Fruit fly (Drosophila melanogaster) whole organism, embryonic: Measurements from ENCODE around the gene STUB1.

Experiments
- Awh ChIP-seq: fragments of 200-800 bp; sonication (Bioruptor generic); IDR thresholded peaks from 2 replicates; pipeline ENCODE4, ENCODE4 v1.3.6; 2022; ENCODE audit warnings: missing biosample characterization, missing genetic modification characterization
- BEAF-32 ChIP-seq: fragments of 200-800 bp; sonication (Bioruptor generic); optimal IDR thresholded peaks from 3 replicates; lab custom pipeline; 2017; ENCODE audit warnings: missing biosample characterization, missing genetic modification characterization, mild to moderate bottlenecking, moderate library complexity, missing genetic modification reagents
- CG10565 ChIP-seq: fragments of 200-800 bp; sonication (Bioruptor generic); optimal IDR thresholded peaks from 3 replicates; lab custom pipeline; 2016; ENCODE audit warnings: missing biosample characterization, mild to moderate bottlenecking, missing genetic modification characterization
- CG11723 ChIP-seq: fragments of 200-800 bp; sonication (Bioruptor generic); optimal IDR thresholded peaks from 2 replicates; lab custom pipeline; 2017; ENCODE audit warnings: missing biosample characterization, mild to moderate bottlenecking, missing genetic modification characterization
- CG13123 ChIP-seq: fragments of 200-800 bp; sonication (Bioruptor generic); optimal IDR thresholded peaks from 2 replicates; lab custom pipeline; 2016; ENCODE audit warnings: missing biosample characterization, missing genetic modification characterization
- CG14441 ChIP-seq: fragments of 200-800 bp; sonication (Bioruptor generic); IDR thresholded peaks from 2 replicates; pipeline ENCODE4 v1.3.6; 2022; ENCODE audit warnings: missing biosample characterization, missing genetic modification characterization
- CG15011 ChIP-seq: fragments of 200-800 bp; sonication (Bioruptor generic); optimal IDR thresholded peaks from 3 replicates; lab custom pipeline; 2018; ENCODE audit warnings: missing biosample characterization, mild to moderate bottlenecking, missing genetic modification characterization
- CG15479 ChIP-seq: fragments of 200-800 bp; sonication (Bioruptor generic); optimal IDR thresholded peaks from 3 replicates; lab custom pipeline; 2019; ENCODE audit warnings: missing biosample characterization, mild to moderate bottlenecking, missing genetic modification characterization, moderate library complexity
- CG15514 ChIP-seq: fragments of 200-800 bp; sonication (Bioruptor generic); optimal IDR thresholded peaks from 3 replicates; lab custom pipeline; 2017; ENCODE audit warnings: missing biosample characterization, missing genetic modification characterization, mild to moderate bottlenecking, moderate library complexity, missing genetic modification reagents
- CG15601 ChIP-seq: fragments of 200-800 bp; sonication (Bioruptor generic); optimal IDR thresholded peaks from 3 replicates; lab custom pipeline; 2019; ENCODE audit warnings: missing biosample characterization, mild to moderate bottlenecking, missing genetic modification characterization, moderate library complexity
- CG16815 ChIP-seq: fragments of 200-800 bp; sonication (Bioruptor generic); optimal IDR thresholded peaks from 3 replicates; lab custom pipeline; 2017; ENCODE audit warnings: missing biosample characterization, mild to moderate bottlenecking, missing genetic modification characterization
- CG2116 ChIP-seq: fragments of 200-800 bp; sonication (Bioruptor generic); optimal IDR thresholded peaks from 3 replicates; lab custom pipeline; 2018; ENCODE audit warnings: missing biosample characterization, mild to moderate bottlenecking, missing genetic modification characterization
- CG32772 ChIP-seq: fragments of 200-800 bp; sonication (Bioruptor generic); IDR thresholded peaks from 2 replicates; pipeline ENCODE4 v1.3.6; 2022; ENCODE audit warnings: missing biosample characterization, missing genetic modification characterization
- CG33557 ChIP-seq: fragments of 200-800 bp; sonication (Bioruptor generic); optimal IDR thresholded peaks from 2 replicates; lab custom pipeline; 2019; ENCODE audit warnings: missing biosample characterization, mild to moderate bottlenecking, missing genetic modification characterization, moderate library complexity
- CG34422 ChIP-seq: fragments of 200-800 bp; sonication (Bioruptor generic); IDR thresholded peaks from 3 replicates; pipeline ENCODE4 v1.3.6; 2022; ENCODE audit warnings: missing biosample characterization, missing genetic modification characterization
- CG4328 ChIP-seq: fragments of 200-800 bp; sonication (Bioruptor generic); optimal IDR thresholded peaks from 3 replicates; lab custom pipeline; 2017; ENCODE audit warnings: missing biosample characterization, missing genetic modification reagents, missing genetic modification characterization
- CG4404 ChIP-seq: fragments of 200-800 bp; sonication (Bioruptor generic); IDR thresholded peaks from 2 replicates; pipeline ENCODE4 v1.3.6; 2022; ENCODE audit warnings: missing biosample characterization, missing genetic modification characterization
- CG4707 ChIP-seq: fragments of 200-800 bp; sonication (Bioruptor generic); optimal IDR thresholded peaks from 2 replicates; lab custom pipeline; 2018; ENCODE audit warnings: missing biosample characterization, mild to moderate bottlenecking, missing genetic modification characterization, moderate library complexity
- CG4820 ChIP-seq: fragments of 200-800 bp; sonication (Bioruptor generic); optimal IDR thresholded peaks from 3 replicates; lab custom pipeline; 2016; ENCODE audit warnings: missing biosample characterization, missing genetic modification characterization
- CG5953 ChIP-seq: fragments of 200-800 bp; sonication (Bioruptor generic); IDR thresholded peaks from 2 replicates; pipeline ENCODE4 v1.3.6; 2022; ENCODE audit warnings: missing biosample characterization, missing genetic modification characterization
- CG6175 ChIP-seq: fragments of 200-800 bp; sonication (Bioruptor generic); IDR thresholded peaks from 3 replicates; pipeline ENCODE4 v1.3.6; 2022; ENCODE audit warnings: missing biosample characterization, missing genetic modification characterization
- CG6791 ChIP-seq: fragments of 200-800 bp; sonication (Bioruptor generic); IDR thresholded peaks from 3 replicates; pipeline ENCODE4 v1.3.6; 2022; ENCODE audit warnings: missing biosample characterization, missing genetic modification characterization; ENCODE audit not compliant: partially characterized antibody
- CG6854 ChIP-seq: fragments of 200-800 bp; sonication (Bioruptor generic); optimal IDR thresholded peaks from 3 replicates; lab custom pipeline; 2017; ENCODE audit warnings: missing biosample characterization, mild to moderate bottlenecking, missing genetic modification characterization
- Dek ChIP-seq: fragments of 200-800 bp; sonication (Bioruptor generic); optimal IDR thresholded peaks from 3 replicates; lab custom pipeline; 2019; ENCODE audit warnings: missing biosample characterization, mild to moderate bottlenecking, missing genetic modification characterization, moderate library complexity
- Doc3 ChIP-seq: fragments of 200-800 bp; sonication (Bioruptor generic); IDR thresholded peaks from 3 replicates; pipeline ENCODE4 v1.3.6; 2022; ENCODE audit warnings: missing biosample characterization, missing genetic modification characterization; ENCODE audit not compliant: partially characterized antibody
- E2f1 ChIP-seq: fragments of 200-800 bp; sonication (Bioruptor generic); IDR thresholded peaks from 2 replicates; pipeline ENCODE4 v1.3.6; 2022; ENCODE audit warnings: missing biosample characterization, missing genetic modification characterization
- E2f2 ChIP-seq: fragments of 200-800 bp; sonication (Bioruptor generic); IDR thresholded peaks from 2 replicates; pipeline ENCODE4 v1.3.6; 2022; ENCODE audit warnings: missing biosample characterization, missing genetic modification characterization
- Hsf ChIP-seq: fragments of 200-800 bp; sonication (Bioruptor generic); optimal IDR thresholded peaks from 3 replicates; lab custom pipeline; 2016; ENCODE audit warnings: missing biosample characterization, missing genetic modification characterization
- Max ChIP-seq: fragments of 200-800 bp; sonication (Bioruptor generic); optimal IDR thresholded peaks from 2 replicates; lab custom pipeline; 2016; ENCODE audit warnings: missing biosample characterization, mild to moderate bottlenecking, missing genetic modification characterization
- Myb ChIP-seq: fragments of 200-800 bp; sonication (Bioruptor generic); optimal IDR thresholded peaks from 2 replicates; lab custom pipeline; 2016; ENCODE audit warnings: missing biosample characterization, missing genetic modification characterization
- Nf-YC ChIP-seq: fragments of 200-800 bp; optimal IDR thresholded peaks from 3 replicates; lab custom pipeline; 2019; ENCODE audit warnings: missing biosample characterization, mild to moderate bottlenecking, missing genetic modification characterization, moderate library complexity
- Scr ChIP-seq: fragments of 200-800 bp; sonication (Bioruptor generic); IDR thresholded peaks from 2 replicates; pipeline ENCODE4 v1.3.6; 2022; ENCODE audit warnings: missing biosample characterization, missing genetic modification characterization; ENCODE audit not compliant: partially characterized antibody
- Six4 ChIP-seq: fragments of 200-800 bp; sonication (Bioruptor generic); optimal IDR thresholded peaks from 2 replicates; lab custom pipeline; 2016; ENCODE audit warnings: missing biosample characterization, missing genetic modification characterization
- Stat92E ChIP-seq, 3 experiments: fragments of >200 bp in 2 of 3; fragments of 200-800 bp in 1 of 3; sonication (Bioruptor generic) in 1 of 3; optimal IDR thresholded peaks; 2 replicates each; lab custom pipeline; 2017 to 2019; ENCODE audit warnings: missing biosample characterization in 3 of 3, missing genetic modification characterization in 3 of 3, mild to moderate bottlenecking in 1 of 3, moderate library complexity in 1 of 3
- bsh ChIP-seq, 2 experiments: fragments of 200-800 bp; sonication (Bioruptor generic); optimal IDR thresholded peaks; 2 replicates each; lab custom pipeline; 2017 to 2018; ENCODE audit warnings: mild to moderate bottlenecking in 2 of 2, missing biosample characterization in 2 of 2, missing genetic modification characterization in 2 of 2, moderate library complexity in 1 of 2
- crc ChIP-seq: fragments of 200-800 bp; sonication (Bioruptor generic); optimal IDR thresholded peaks from 2 replicates; lab custom pipeline; 2016; ENCODE audit warnings: missing biosample characterization, missing genetic modification characterization
- crol ChIP-seq: fragments of 200-800 bp; sonication (Bioruptor generic); IDR thresholded peaks from 2 replicates; pipeline ENCODE4 v1.3.6; 2022; ENCODE audit warnings: missing biosample characterization, missing genetic modification characterization
- ewg ChIP-seq: fragments of 200-800 bp; sonication (Bioruptor generic); optimal IDR thresholded peaks from 3 replicates; lab custom pipeline; 2017; ENCODE audit warnings: mild to moderate bottlenecking, missing biosample characterization, missing genetic modification reagents, missing genetic modification characterization
- fru ChIP-seq: fragments of >200 bp; optimal IDR thresholded peaks from 2 replicates; lab custom pipeline; 2017
- fu2 ChIP-seq: fragments of 200-800 bp; sonication (Bioruptor generic); optimal IDR thresholded peaks from 2 replicates; lab custom pipeline; 2016; ENCODE audit warnings: missing biosample characterization, missing genetic modification characterization
- gce ChIP-seq: fragments of 200-800 bp; sonication (Bioruptor generic); IDR thresholded peaks from 3 replicates; pipeline ENCODE4 v1.3.6; 2022; ENCODE audit warnings: missing biosample characterization, missing genetic modification characterization
- jumu ChIP-seq: fragments of 200-800 bp; sonication (Bioruptor generic); optimal IDR thresholded peaks from 3 replicates; lab custom pipeline; 2016; ENCODE audit warnings: missing biosample characterization, missing genetic modification characterization
- mirr ChIP-seq: fragments of 200-800 bp; sonication (Bioruptor generic); optimal IDR thresholded peaks from 3 replicates; lab custom pipeline; 2018; ENCODE audit warnings: missing biosample characterization, mild to moderate bottlenecking, missing genetic modification characterization
- nau ChIP-seq: fragments of 200-800 bp; sonication (Bioruptor generic); optimal IDR thresholded peaks from 3 replicates; lab custom pipeline; 2017; ENCODE audit warnings: missing biosample characterization, mild to moderate bottlenecking, missing genetic modification characterization, missing genetic modification reagents
- nom ChIP-seq: fragments of 200-800 bp; sonication (Bioruptor generic); optimal IDR thresholded peaks from 2 replicates; lab custom pipeline; 2017; ENCODE audit warnings: missing biosample characterization, missing genetic modification characterization, mild to moderate bottlenecking, moderate library complexity, missing genetic modification reagents
- ro ChIP-seq: fragments of 200-800 bp; sonication (Bioruptor generic); IDR thresholded peaks from 2 replicates; pipeline ENCODE4 v1.3.6; 2022; ENCODE audit warnings: missing biosample characterization, missing genetic modification characterization
- sug ChIP-seq: fragments of 200-800 bp; optimal IDR thresholded peaks from 2 replicates; lab custom pipeline; 2019; ENCODE audit warnings: missing biosample characterization, mild to moderate bottlenecking, missing genetic modification characterization, moderate library complexity
- tap ChIP-seq: fragments of 200-800 bp; optimal IDR thresholded peaks from 3 replicates; lab custom pipeline; 2019; ENCODE audit warnings: missing biosample characterization, mild to moderate bottlenecking, missing genetic modification characterization, moderate library complexity
- tna ChIP-seq: fragments of 200-800 bp; sonication (Bioruptor generic); IDR thresholded peaks from 2 replicates; pipeline ENCODE4 v1.3.6; 2022; ENCODE audit warnings: missing biosample characterization, missing genetic modification characterization; ENCODE audit not compliant: partially characterized antibody
- vvl ChIP-seq: fragments of 200-800 bp; sonication (Bioruptor generic); IDR thresholded peaks from 2 replicates; pipeline ENCODE4 v1.3.6; 2022; ENCODE audit warnings: missing biosample characterization, missing genetic modification characterization

The STUB1 gene

DNA sequence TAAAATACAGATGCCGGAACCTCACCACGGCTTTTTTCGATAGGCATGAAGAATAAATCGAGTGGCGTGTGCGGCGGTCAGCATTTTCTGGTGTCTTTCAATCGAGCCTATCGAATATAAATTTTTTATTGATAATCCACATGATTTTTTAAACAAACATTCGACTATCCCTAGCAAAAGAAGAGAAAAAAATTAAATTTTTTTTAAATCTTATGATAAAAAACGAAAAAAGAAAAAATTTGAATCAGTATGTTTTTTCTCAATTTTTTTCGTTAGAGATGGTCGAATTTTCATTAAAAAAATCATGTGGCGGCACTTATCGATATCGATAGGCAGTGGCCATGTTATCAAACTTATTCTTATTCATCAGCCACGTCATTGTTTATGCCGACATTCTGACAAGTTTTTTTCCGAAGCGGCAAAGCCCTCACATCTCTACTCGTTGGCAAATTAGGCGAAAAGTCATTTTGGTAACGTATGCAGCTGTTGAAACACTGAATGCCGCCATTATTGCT lies 10.8 kb upstream of the STUB1 start, which contains the start of the genes SmB and KdelR (continued):
- TF ChIP-seq CG32772 (GFP tag; lab: Robert Waterston, UW) (no peak; the same call in 1 of the 2 replicates), CG2116 (GFP tag; lab: Kevin White, UChicago) (peak; percentile 94), CG4707 (GFP tag; lab: Kevin White, UChicago) (no peak), CG6175 (GFP tag; lab: Robert Waterston, UW) (no peak), Nf-YC (peak; percentile 60), bsh (GFP tag; optimal IDR thresholded peaks at IDR 0.05; lab: Kevin White, UChicago) (peak in 1 of 2 experiments; percentile 1), CG11723 (GFP tag; lab: Kevin White, UChicago) (no peak), CG4404 (no peak), CG15011 (GFP tag; lab: Kevin White, UChicago) (no peak), CG6791 (GFP tag; lab: Robert Waterston, UW) (peak; percentile 77), fru (lab: Kevin White, UChicago) (no peak), Myb (no peak), CG13123 (GFP tag; lab: Kevin White, UChicago) (no peak), Hsf (GFP tag; lab: Kevin White, UChicago) (peak; percentile 17), sug (tag; lab: Kevin White, UChicago) (peak; percentile 58), nom (GFP tag; lab: Kevin White, UChicago) (peak; percentile 4), CG15601 (peak; percentile 53), Doc3 (peak; percentile 57; the same call in 1 of the 3 replicates), E2f1 (GFP tag; lab: Robert Waterston, UW) (no peak), CG4328 (GFP tag; lab: Kevin White, UChicago) (no peak), fu2 (GFP tag; lab: Kevin White, UChicago) (no peak), Six4 (GFP tag; lab: Kevin White, UChicago) (no peak), gce (GFP tag; lab: Robert Waterston, UW) (no peak), CG33557 (GFP tag; lab: Kevin White, UChicago) (peak; percentile 26), crc (GFP tag; lab: Kevin White, UChicago) (no peak), Stat92E (GFP tag; optimal IDR thresholded peaks at IDR 0.05; lab: Kevin White, UChicago) (peak in 1 of 3 experiments; percentile 7), ro (no peak), Awh (GFP tag; lab: Robert Waterston, UW) (no peak), CG6854 (GFP tag; lab: Kevin White, UChicago) (no peak), Dek (tag; lab: Kevin White, UChicago) (no peak), CG10565 (GFP tag; lab: Kevin White, UChicago) (no peak), CG4820 (no peak), CG15514 (GFP tag; lab: Kevin White, UChicago) (peak; percentile 66), CG14441 (GFP tag; lab: Robert Waterston, UW) (no peak), Max (GFP tag; lab: Kevin White, UChicago) (peak; percentile 64), mirr (no peak), ewg (GFP tag; lab: Kevin White, UChicago) (peak; percentile 56), CG5953 (no peak), CG15479 (no peak), jumu (peak; percentile 7), CG34422 (GFP tag; lab: Robert Waterston, UW) (peak; percentile 58; the same call in 1 of the 3 replicates), BEAF-32 (GFP tag; lab: Kevin White, UChicago) (peak; percentile 69), CG16815 (GFP tag; lab: Kevin White, UChicago) (no peak), crol (GFP tag; lab: Robert Waterston, UW) (no peak), tna (GFP tag; lab: Robert Waterston, UW) (peak; percentile 84), nau (GFP tag; lab: Kevin White, UChicago) (no peak), vvl (GFP tag; lab: Robert Waterston, UW) (0 out of 2 replicates have a peak, but pooled peaks have one; percentile 6), E2f2 (GFP tag; lab: Robert Waterston, UW) (peak; percentile 68; the same call in 1 of the 2 replicates), tap (tag; lab: Kevin White, UChicago) (no peak), Scr (GFP tag; lab: Robert Waterston, UW) (peak; percentile 86)
